Fruit fly (Drosophila melanogaster): ENCODE results near the gene CG9471.

CG9471 gene

dm6 chr3R:9791177-9791806 is 19.9 kb upstream of the CG9471 start, which contains the start of the genes CG12945 and CG8507 (continued):
- TF ChIP-seq vri (GFP tag; optimal IDR thresholded peaks at IDR 0.05): no peak
- TF ChIP-seq Eip78C (GFP tag): peak; percentile 83
- no peak for TF ChIP-seq CG6163 (GFP tag; IDR thresholded peaks at IDR 0.05)
- peak; percentile 9 for TF ChIP-seq CG11902 (GFP tag; optimal IDR thresholded peaks at IDR 0.05)
- TF ChIP-seq Met (GFP tag; optimal IDR thresholded peaks at IDR 0.05): no peak
- TF ChIP-seq ss (GFP tag; optimal IDR thresholded peaks at IDR 0.05): no peak
- TF ChIP-seq fd85E (GFP tag; optimal IDR thresholded peaks at IDR 0.05): no peak
- no peak for TF ChIP-seq CG8319 (GFP tag; optimal IDR thresholded peaks at IDR 0.05)
- no peak for TF ChIP-seq Blimp-1 (GFP tag; optimal IDR thresholded peaks at IDR 0.05)
- TF ChIP-seq Eip75B (GFP tag; optimal IDR thresholded peaks at IDR 0.05): no peak
- TF ChIP-seq Hr4 (GFP tag; optimal IDR thresholded peaks at IDR 0.05): no peak
- TF ChIP-seq Sox102F (GFP tag; optimal IDR thresholded peaks at IDR 0.05): no peak
- TF ChIP-seq cyc (GFP tag; optimal IDR thresholded peaks at IDR 0.05): peak; percentile 35
- TF ChIP-seq fkh (GFP tag; optimal IDR thresholded peaks at IDR 0.05): no peak
- no peak for TF ChIP-seq CG15336 (GFP tag; IDR thresholded peaks at IDR 0.05)
- TF ChIP-seq eg (GFP tag; IDR thresholded peaks at IDR 0.05): no peak
- TF ChIP-seq CG6808 (GFP tag; optimal IDR thresholded peaks at IDR 0.05): no peak
- TF ChIP-seq Hr38 (GFP tag; optimal IDR thresholded peaks at IDR 0.05): no peak
- no peak for TF ChIP-seq CG11294 (GFP tag; IDR thresholded peaks at IDR 0.05)
- TF ChIP-seq fd59A (GFP tag; optimal IDR thresholded peaks at IDR 0.05): no peak
- no peak for TF ChIP-seq achi (GFP tag; optimal IDR thresholded peaks at IDR 0.05)
- TF ChIP-seq CG1621 (tag; optimal IDR thresholded peaks at IDR 0.05): no peak
- TF ChIP-seq CG6276 (GFP tag; optimal IDR thresholded peaks at IDR 0.05): no peak
- TF ChIP-seq Smox (GFP tag; optimal IDR thresholded peaks at IDR 0.05): no peak
- TF ChIP-seq Sox14 (GFP tag; optimal IDR thresholded peaks at IDR 0.05): peak; percentile 76
- no peak for TF ChIP-seq CG34406 (GFP tag; optimal IDR thresholded peaks at IDR 0.05)
- no peak for TF ChIP-seq CG10631 (GFP tag; optimal IDR thresholded peaks at IDR 0.05)
- no peak for TF ChIP-seq OdsH (GFP tag; optimal IDR thresholded peaks at IDR 0.05)
- no peak for TF ChIP-seq CG11762 (GFP tag; optimal IDR thresholded peaks at IDR 0.05; ENCODE audit: insufficient read depth)
- TF ChIP-seq Lpt (GFP tag; optimal IDR thresholded peaks at IDR 0.05): no peak
- TF ChIP-seq CG7368 (GFP tag; optimal IDR thresholded peaks at IDR 0.05): no peak
- TF ChIP-seq CG6792 (GFP tag; optimal IDR thresholded peaks at IDR 0.05): no peak
- no peak for TF ChIP-seq spab (GFP tag; optimal IDR thresholded peaks at IDR 0.05)
- TF ChIP-seq Hr39 (GFP tag; optimal IDR thresholded peaks at IDR 0.05): peak; percentile 68

dm6 chr3R:9784341-9785062 is 13.2 kb upstream of the CG9471 start, which contains the start of the genes MtnA and CG8500:
TSS of gene MtnA (minus strand) at chr3R:9784370.
TSS of gene CG8500 (plus strand) at chr3R:9784653.
- peak; percentile 70 for TF ChIP-seq svp (GFP tag)
- TF ChIP-seq fd85E (GFP tag; optimal IDR thresholded peaks at IDR 0.05): no peak
- no peak for TF ChIP-seq Eip75B (GFP tag; optimal IDR thresholded peaks at IDR 0.05)
- peak in 1 of 2 experiments; percentile 18 for TF ChIP-seq ss (GFP tag; optimal IDR thresholded peaks at IDR 0.05)
- no peak for TF ChIP-seq Gug (GFP tag; IDR thresholded peaks at IDR 0.05)
- 0 out of 2 replicates have a peak, but pooled peaks have one; percentile 16 for TF ChIP-seq CG15336 (GFP tag; IDR thresholded peaks at IDR 0.05)

- TF ChIP-seq achi (GFP tag; optimal IDR thresholded peaks at IDR 0.05): no peak
- TF ChIP-seq acj6 (GFP tag; optimal IDR thresholded peaks at IDR 0.05): peak; percentile 5
- TF ChIP-seq dsx (GFP tag; optimal IDR thresholded peaks at IDR 0.05; ENCODE audit: poor library complexity, severe bottlenecking): no peak
- TF ChIP-seq fd85E (GFP tag; optimal IDR thresholded peaks at IDR 0.05): no peak
- TF ChIP-seq Eip78C (GFP tag): peak; percentile 55
- TF ChIP-seq CG11294 (GFP tag; IDR thresholded peaks at IDR 0.05): no peak
- peak; percentile 36; the same call in 1 of the 3 replicates for TF ChIP-seq eg (GFP tag; IDR thresholded peaks at IDR 0.05)
- TF ChIP-seq CG11902 (GFP tag; optimal IDR thresholded peaks at IDR 0.05): no peak
- peak; percentile 9 for TF ChIP-seq Ets96B (tag; optimal IDR thresholded peaks at IDR 0.05)
- peak; percentile 7 for TF ChIP-seq esn (GFP tag; optimal IDR thresholded peaks at IDR 0.05)
- peak; percentile 23 for TF ChIP-seq vri (GFP tag; optimal IDR thresholded peaks at IDR 0.05)
- TF ChIP-seq svp (GFP tag): peak; percentile 78
- no peak for TF ChIP-seq CG6854 (GFP tag; optimal IDR thresholded peaks at IDR 0.05)
- TF ChIP-seq CG1621 (tag; optimal IDR thresholded peaks at IDR 0.05): no peak
- peak; percentile 0 for TF ChIP-seq Hr4 (GFP tag; optimal IDR thresholded peaks at IDR 0.05)
- TF ChIP-seq CG15336 (GFP tag; IDR thresholded peaks at IDR 0.05): peak; percentile 42
- peak; percentile 32 for TF ChIP-seq CG10631 (GFP tag; optimal IDR thresholded peaks at IDR 0.05)
- no peak for TF ChIP-seq CG9139 (GFP tag; optimal IDR thresholded peaks at IDR 0.05)
- peak; percentile 41 for TF ChIP-seq CG32006 (GFP tag; optimal IDR thresholded peaks at IDR 0.05)
These were observed 12.0 kb upstream of the CG9471 start for dm6 chr3R:9783240-9783917.

Data from whole organism, prepupa.